Worm (Caenorhabditis elegans) whole organism, late embryonic: ENCODE results near the gene T22D1.3.

Experiments
- C38D4.7 ChIP-seq: fragments of 200-800 bp; sonication (Bioruptor generic); optimal IDR thresholded peaks from 2 replicates; lab custom pipeline; 2018; ENCODE audit warnings: mild to moderate bottlenecking, missing genetic modification characterization, moderate library complexity, missing compliant biosample characterization
- ceh-14 ChIP-seq: sonication (generic microtip); optimal IDR thresholded peaks from 2 replicates; lab custom pipeline; 2016; ENCODE audit warnings: missing genotype, missing genetic modification characterization, missing compliant biosample characterization
- ets-4 ChIP-seq: sonication (generic microtip); optimal IDR thresholded peaks from 2 replicates; lab custom pipeline; 2016; ENCODE audit warnings: missing genetic modification characterization, missing compliant biosample characterization
- nhr-11 ChIP-seq: fragments of 150-350 bp; optimal IDR thresholded peaks from 2 replicates; lab custom pipeline; 2014; ENCODE audit warnings: missing biosample characterization, missing genetic modification characterization
- odd-2 ChIP-seq: sonication (generic microtip); optimal IDR thresholded peaks from 2 replicates; lab custom pipeline; 2017; ENCODE audit warnings: antibody characterized with exemption, mild to moderate bottlenecking, missing genetic modification characterization, missing compliant biosample characterization
- pha-4 ChIP-seq: fragments of 150-350 bp; optimal IDR thresholded peaks from 2 replicates; lab custom pipeline; 2018; ENCODE audit warnings: missing biosample characterization, missing genetic modification reagents, missing genetic modification characterization

ce11 chrIV:6909863-6910733, 3.2 kb upstream of the T22D1.3 start, which contains the start of the genes rpn-1 and ribo-1:
- TF ChIP-seq ets-4 (tag; lab: Kevin White, UChicago) (no peak), odd-2 (tag; lab: Kevin White, UChicago) (no peak), pha-4 (no peak), ceh-14 (tag; lab: Kevin White, UChicago) (no peak), nhr-11 (tag; lab: Kevin White, UChicago) (no peak), C38D4.7 (GFP tag; lab: Kevin White, UChicago) (no peak)
